Worm (Caenorhabditis elegans) whole organism, L4/young adult: ENCODE measurements around the gene exc-7.

Experiments used
- W03F9.2 ChIP-seq: fragments of 150-350 bp; optimal IDR thresholded peaks from 2 replicates; lab custom pipeline; 2014; ENCODE audit warnings: missing biosample characterization, missing genetic modification characterization
- him-1 ChIP-seq: sonication (generic microtip); optimal IDR thresholded peaks from 2 replicates; lab custom pipeline; 2016; ENCODE audit warnings: missing genotype, missing genetic modification reagents, missing genetic modification characterization, missing compliant biosample characterization

DNA sequence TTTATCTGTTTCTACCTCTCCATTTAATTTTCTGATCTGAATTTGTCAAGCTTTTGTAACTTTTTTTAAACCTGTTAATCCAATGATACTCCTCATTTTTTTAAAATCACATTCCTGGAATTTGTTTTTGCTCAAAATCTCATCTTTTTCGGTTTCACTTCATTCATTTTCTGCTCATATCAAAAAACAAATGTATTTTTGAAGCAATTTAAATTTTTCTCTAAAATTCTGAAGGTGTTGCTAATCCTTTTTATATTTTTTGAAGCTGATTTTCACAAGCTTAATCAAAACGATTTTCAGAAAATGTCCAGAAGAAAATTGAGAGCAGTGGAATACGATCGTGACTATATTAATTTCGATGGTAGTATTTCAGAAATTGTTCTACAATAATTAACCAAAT lies 19.2 kb downstream of the exc-7 start, which contains the start of gene E02H1.5:
- TF ChIP-seq him-1 (tag; lab: Kevin White, UChicago): no peak
- TF ChIP-seq W03F9.2 (tag; lab: Kevin White, UChicago): no peak
